Fruit fly (Drosophila melanogaster): ENCODE measurements around the gene pst.

The pst gene

dm6 chr3L:7369543-7369942 lies 9.5 kb upstream of the pst start, which contains the start of gene akirin (continued):
- TF ChIP-seq zfh2 (GFP tag; optimal IDR thresholded peaks at IDR 0.05): no peak
- TF ChIP-seq CG3995 (GFP tag; optimal IDR thresholded peaks at IDR 0.05): peak; percentile 9
- no peak for TF ChIP-seq CG7745 (tag; optimal IDR thresholded peaks at IDR 0.05)
- no peak for TF ChIP-seq CG12744 (GFP tag; optimal IDR thresholded peaks at IDR 0.05)
- TF ChIP-seq CG7372 (GFP tag; IDR thresholded peaks at IDR 0.05): no peak
- TF ChIP-seq CG4328 (GFP tag; optimal IDR thresholded peaks at IDR 0.05): no peak
- peak; percentile 38 for TF ChIP-seq CG9797 (GFP tag; optimal IDR thresholded peaks at IDR 0.05)
- TF ChIP-seq nmo (GFP tag; optimal IDR thresholded peaks at IDR 0.05): no peak
- TF ChIP-seq CG13894 (tag; optimal IDR thresholded peaks at IDR 0.05): no peak
- TF ChIP-seq Eip74EF (GFP tag; optimal IDR thresholded peaks at IDR 0.05): no peak
- peak; percentile 24 for TF ChIP-seq BEAF-32 (GFP tag; optimal IDR thresholded peaks at IDR 0.05)
- no peak for TF ChIP-seq p53 (GFP tag; optimal IDR thresholded peaks at IDR 0.05)
- TF ChIP-seq Camta (GFP tag; optimal IDR thresholded peaks at IDR 0.05): no peak
- TF ChIP-seq ken (GFP tag; IDR thresholded peaks at IDR 0.05): no peak
- TF ChIP-seq usp (GFP tag; optimal IDR thresholded peaks at IDR 0.05): no peak
- TF ChIP-seq fd3F (GFP tag; optimal IDR thresholded peaks at IDR 0.05): no peak
- TF ChIP-seq gce (GFP tag; IDR thresholded peaks at IDR 0.05): no peak
- TF ChIP-seq slou (GFP tag; optimal IDR thresholded peaks at IDR 0.05): no peak
- TF ChIP-seq CG2202 (tag; optimal IDR thresholded peaks at IDR 0.05): no peak
- no peak for TF ChIP-seq CG12391 (tag; optimal IDR thresholded peaks at IDR 0.05)
- TF ChIP-seq gfzf (GFP tag; optimal IDR thresholded peaks at IDR 0.05): peak; percentile 70
- no peak for TF ChIP-seq CG32772 (GFP tag; IDR thresholded peaks at IDR 0.05)
- TF ChIP-seq onecut (GFP tag; IDR thresholded peaks at IDR 0.05): no peak
- TF ChIP-seq pan (optimal IDR thresholded peaks at IDR 0.05): no peak
- TF ChIP-seq pan (GFP tag; optimal IDR thresholded peaks at IDR 0.05 in 1 of 2, IDR thresholded peaks at IDR 0.05 in 1 of 2): no peak
- no peak for TF ChIP-seq CG18764 (GFP tag; optimal IDR thresholded peaks at IDR 0.05)
- TF ChIP-seq caup (GFP tag; optimal IDR thresholded peaks at IDR 0.05; ENCODE audit: severe bottlenecking): no peak
- no peak for TF ChIP-seq fd102C (GFP tag; optimal IDR thresholded peaks at IDR 0.05)
- no peak for TF ChIP-seq CG6813 (GFP tag; optimal IDR thresholded peaks at IDR 0.05)
- no peak for TF ChIP-seq Doc2 (GFP tag; IDR thresholded peaks at IDR 0.05)
- no peak for TF ChIP-seq Hr39 (optimal IDR thresholded peaks at IDR 0.05)
- TF ChIP-seq ase (GFP tag; IDR thresholded peaks at IDR 0.05): no peak
- peak; percentile 30 for TF ChIP-seq CG30020 (tag; optimal IDR thresholded peaks at IDR 0.05)
- peak; percentile 4 for TF ChIP-seq CG15514 (GFP tag; optimal IDR thresholded peaks at IDR 0.05)
- TF ChIP-seq salm (tag; optimal IDR thresholded peaks at IDR 0.05): no peak
- TF ChIP-seq insv (GFP tag; optimal IDR thresholded peaks at IDR 0.05): no peak
- TF ChIP-seq gcm (GFP tag; optimal IDR thresholded peaks at IDR 0.05): no peak
- no peak for TF ChIP-seq ERR (GFP tag; optimal IDR thresholded peaks at IDR 0.05)
- no peak for TF ChIP-seq unc-4 (GFP tag; IDR thresholded peaks at IDR 0.05; ENCODE audit: partially characterized antibody)
- TF ChIP-seq her (GFP tag; optimal IDR thresholded peaks at IDR 0.05): no peak
- TF ChIP-seq seq (GFP tag; IDR thresholded peaks at IDR 0.05): no peak
- no peak for TF ChIP-seq Tbp (GFP tag; optimal IDR thresholded peaks at IDR 0.05)
- no peak for TF ChIP-seq ci (GFP tag; IDR thresholded peaks at IDR 0.05)
- no peak for TF ChIP-seq Abd-B (GFP tag; optimal IDR thresholded peaks at IDR 0.05)
- TF ChIP-seq Antp (GFP tag; optimal IDR thresholded peaks at IDR 0.05): no peak
- no peak for TF ChIP-seq trem (tag; optimal IDR thresholded peaks at IDR 0.05)
- no peak for TF ChIP-seq Vsx1 (GFP tag; optimal IDR thresholded peaks at IDR 0.05)
- peak; percentile 12 for TF ChIP-seq sens (GFP tag)
- no peak for TF ChIP-seq pb (GFP tag; optimal IDR thresholded peaks at IDR 0.05)
- TF ChIP-seq ac (GFP tag; optimal IDR thresholded peaks at IDR 0.05): no peak
- peak; percentile 18 for TF ChIP-seq pfk (GFP tag; optimal IDR thresholded peaks at IDR 0.05)
- TF ChIP-seq lov (optimal IDR thresholded peaks at IDR 0.05): no peak
- TF ChIP-seq lov (GFP tag; IDR thresholded peaks at IDR 0.05): no peak

Data from whole organism, embryonic.